Fruit fly (Drosophila melanogaster): ENCODE results near the gene Traf6.

The Traf6 gene

dm6 chrX:8115717-8116311 lies 41.4 kb downstream of the Traf6 start, which contains the start of gene Gclc (continued):
- TF ChIP-seq chinmo (GFP tag; IDR thresholded peaks at IDR 0.05; ENCODE audit: partially characterized antibody) (0 out of 4 replicates have a peak, but pooled peaks have one; percentile 22), zen2 (GFP tag; IDR thresholded peaks at IDR 0.05; ENCODE audit: partially characterized antibody) (no peak), CHES-1-like (GFP tag; optimal IDR thresholded peaks at IDR 0.05) (no peak), disco-r (GFP tag; optimal IDR thresholded peaks at IDR 0.05) (no peak), CG8281 (tag; optimal IDR thresholded peaks at IDR 0.05) (no peak), NC2α (GFP tag; optimal IDR thresholded peaks at IDR 0.05) (no peak), slp2 (GFP tag; optimal IDR thresholded peaks at IDR 0.05) (no peak), CG7987 (GFP tag; optimal IDR thresholded peaks at IDR 0.05) (no peak), CG9437 (GFP tag; optimal IDR thresholded peaks at IDR 0.05) (no peak), cad (GFP tag; optimal IDR thresholded peaks at IDR 0.05) (no peak), Xbp1 (GFP tag; optimal IDR thresholded peaks at IDR 0.05) (no peak), CG3407 (GFP tag; optimal IDR thresholded peaks at IDR 0.05) (no peak), CG3281 (GFP tag; optimal IDR thresholded peaks at IDR 0.05) (peak; percentile 11), NfI (GFP tag; optimal IDR thresholded peaks at IDR 0.05) (no peak), CG2129 (GFP tag; IDR thresholded peaks at IDR 0.05; ENCODE audit: partially characterized antibody) (no peak), CG4617 (GFP tag; optimal IDR thresholded peaks at IDR 0.05; ENCODE audit: borderline replicate concordance) (no peak), bab2 (GFP tag; optimal IDR thresholded peaks at IDR 0.05) (no peak), danr (GFP tag; IDR thresholded peaks at IDR 0.05) (no peak), Bdp1 (GFP tag; optimal IDR thresholded peaks at IDR 0.05) (no peak), CG11695 (GFP tag; IDR thresholded peaks at IDR 0.05) (no peak), mirr (GFP tag; optimal IDR thresholded peaks at IDR 0.05) (no peak), CG13894 (tag; optimal IDR thresholded peaks at IDR 0.05) (peak; percentile 31), Bteb2 (GFP tag; optimal IDR thresholded peaks at IDR 0.05) (peak; percentile 0), CG17912 (GFP tag; optimal IDR thresholded peaks at IDR 0.05) (no peak), CG14860 (GFP tag; IDR thresholded peaks at IDR 0.05; ENCODE audit: partially characterized antibody) (no peak), Nf-YB (GFP tag; optimal IDR thresholded peaks at IDR 0.05) (no peak), CG18599 (GFP tag; optimal IDR thresholded peaks at IDR 0.05) (no peak), CG9932 (GFP tag; IDR thresholded peaks at IDR 0.05) (peak; percentile 13; the same call in 1 of the 2 replicates), HHEX (GFP tag; optimal IDR thresholded peaks at IDR 0.05) (peak; percentile 12), Kr (GFP tag; optimal IDR thresholded peaks at IDR 0.05) (no peak), CG10431 (GFP tag; optimal IDR thresholded peaks at IDR 0.05) (no peak), BEAF-32 (GFP tag; optimal IDR thresholded peaks at IDR 0.05) (peak; percentile 66), CG2120 (GFP tag; optimal IDR thresholded peaks at IDR 0.05) (peak; percentile 27), Abd-B (GFP tag; optimal IDR thresholded peaks at IDR 0.05) (no peak), dati (GFP tag; IDR thresholded peaks at IDR 0.05) (no peak), nmo (GFP tag; optimal IDR thresholded peaks at IDR 0.05) (no peak), CG1647 (GFP tag; optimal IDR thresholded peaks at IDR 0.05) (no peak), NK7.1 (GFP tag; optimal IDR thresholded peaks at IDR 0.05) (no peak), rib (GFP tag; IDR thresholded peaks at IDR 0.05) (no peak), Atf3 (GFP tag; optimal IDR thresholded peaks at IDR 0.05) (no peak), HLH4C (GFP tag; IDR thresholded peaks at IDR 0.05; ENCODE audit: partially characterized antibody) (peak; percentile 34; the same call in 1 of the 3 replicates), Deaf1 (tag; optimal IDR thresholded peaks at IDR 0.05) (no peak), Fer3 (tag; optimal IDR thresholded peaks at IDR 0.05) (no peak), CG10209 (GFP tag; optimal IDR thresholded peaks at IDR 0.05) (no peak), cg (GFP tag; optimal IDR thresholded peaks at IDR 0.05) (peak; percentile 75), CG12744 (GFP tag; optimal IDR thresholded peaks at IDR 0.05) (no peak), sna (GFP tag; IDR thresholded peaks at IDR 0.05; ENCODE audit: partially characterized antibody) (no peak), exex (tag; optimal IDR thresholded peaks at IDR 0.05) (peak; percentile 28), CG6791 (GFP tag; IDR thresholded peaks at IDR 0.05; ENCODE audit: partially characterized antibody) (peak; percentile 53; the same call in 2 of the 3 replicates)

Measured in whole organism, embryonic.